Worm (Caenorhabditis elegans) whole organism, early embryonic: ENCODE measurements around the gene cal-5.

Experiments used
- B0310.2 ChIP-seq: sonication (generic microtip); optimal IDR thresholded peaks from 2 replicates; lab custom pipeline; 2016; ENCODE audit warnings: mild to moderate bottlenecking, missing genetic modification characterization, missing compliant biosample characterization
- F13C5.2 ChIP-seq: sonication (generic microtip); optimal IDR thresholded peaks from 2 replicates; lab custom pipeline; 2017; ENCODE audit warnings: mild to moderate bottlenecking, missing genetic modification characterization, inconsistent platforms, missing compliant biosample characterization
- aly-1 ChIP-seq: sonication (generic microtip); optimal IDR thresholded peaks from 2 replicates; lab custom pipeline; 2016; ENCODE audit warnings: missing genetic modification characterization, missing compliant biosample characterization
- ama-1 ChIP-seq: fragments of 150-350 bp; optimal IDR thresholded peaks from 2 replicates; lab custom pipeline; 2014
- ceh-13 ChIP-seq: fragments of 200-800 bp; sonication (Bioruptor generic); optimal IDR thresholded peaks from 2 replicates; lab custom pipeline; 2018; ENCODE audit warnings: mild to moderate bottlenecking, missing genetic modification characterization, missing compliant biosample characterization
- ceh-36 ChIP-seq: sonication (generic microtip); optimal IDR thresholded peaks from 2 replicates; lab custom pipeline; 2016; ENCODE audit warnings: missing genetic modification characterization, inconsistent platforms, missing compliant biosample characterization
- ets-7 ChIP-seq: sonication (generic microtip); optimal IDR thresholded peaks from 2 replicates; lab custom pipeline; 2016; ENCODE audit warnings: missing genotype, missing genetic modification characterization, missing compliant biosample characterization
- flt-1 ChIP-seq: fragments of 200-800 bp; sonication (Bioruptor generic); IDR thresholded peaks from 2 replicates; pipeline ENCODE4 v1.3.6; 2022; ENCODE audit warnings: missing genetic modification characterization, missing compliant biosample characterization
- hmbx-1 ChIP-seq: sonication (generic microtip); optimal IDR thresholded peaks from 2 replicates; lab custom pipeline; 2016; ENCODE audit warnings: mild to moderate bottlenecking, missing genetic modification characterization, missing compliant biosample characterization
- hmg-4 ChIP-seq: fragments of 200-800 bp; sonication (Bioruptor generic); optimal IDR thresholded peaks from 2 replicates; lab custom pipeline; 2018; ENCODE audit warnings: mild to moderate bottlenecking, missing genetic modification characterization, missing compliant biosample characterization
- hnd-1 ChIP-seq: sonication (generic microtip); optimal IDR thresholded peaks from 2 replicates; lab custom pipeline; 2016; ENCODE audit warnings: missing genetic modification characterization, missing compliant biosample characterization
- pes-1 ChIP-seq: fragments of 200-800 bp; sonication (Bioruptor generic); IDR thresholded peaks from 2 replicates; pipeline ENCODE4 v1.3.6; 2022; ENCODE audit warnings: missing genetic modification reagents, missing genetic modification characterization, missing compliant biosample characterization
- scrt-1 ChIP-seq: fragments of 200-800 bp; sonication (Bioruptor generic); IDR thresholded peaks from 2 replicates; pipeline ENCODE4 v1.3.6; 2022; ENCODE audit warnings: missing genetic modification characterization, missing compliant biosample characterization
- sea-1 ChIP-seq: fragments of 200-800 bp; sonication (Bioruptor generic); conservative IDR thresholded peaks from 2 replicates; pipeline ENCODE4 v1.3.6; 2022; ENCODE audit warnings: missing genetic modification characterization, missing compliant biosample characterization
- tbx-11 ChIP-seq: fragments of 200-800 bp; sonication (Bioruptor generic); IDR thresholded peaks from 2 replicates; pipeline ENCODE4 v1.3.6; 2022; ENCODE audit warnings: missing genetic modification characterization, missing compliant biosample characterization
- tbx-37 ChIP-seq: fragments of 200-800 bp; sonication (Bioruptor generic); conservative IDR thresholded peaks from 2 replicates; pipeline ENCODE4 v1.3.6; 2022; ENCODE audit warnings: missing genetic modification reagents, missing genetic modification characterization, missing compliant biosample characterization
- tra-4 ChIP-seq: sonication (generic microtip); optimal IDR thresholded peaks from 2 replicates; lab custom pipeline; 2017; ENCODE audit warnings: missing genetic modification characterization, missing compliant biosample characterization

cal-5 gene

ce11 chrX:5084080-5084479 is 6.3 kb upstream of the cal-5 start:
- TF ChIP-seq ama-1 (lab: Kevin White, UChicago) (no peak), ceh-36 (tag; lab: Kevin White, UChicago) (no peak), flt-1 (GFP tag; lab: Robert Waterston, UW) (no peak), tra-4 (tag; lab: Kevin White, UChicago) (no peak), hmbx-1 (no peak), tbx-37 (no peak), sea-1 (GFP tag; lab: Robert Waterston, UW) (no peak), scrt-1 (GFP tag; lab: Robert Waterston, UW) (no peak), aly-1 (no peak), hmg-4 (GFP tag; lab: Kevin White, UChicago) (no peak), pes-1 (GFP tag; lab: Robert Waterston, UW) (no peak)

- no peak for TF ChIP-seq ama-1 (lab: Kevin White, UChicago)
- TF ChIP-seq F13C5.2 (tag; lab: Kevin White, UChicago): no peak
- no peak for TF ChIP-seq aly-1
- no peak for TF ChIP-seq tra-4 (tag; lab: Kevin White, UChicago)
- no peak for TF ChIP-seq ceh-13 (GFP tag; lab: Kevin White, UChicago)
- no peak for TF ChIP-seq tbx-11 (GFP tag; lab: Robert Waterston, UW)
- no peak for TF ChIP-seq flt-1 (GFP tag; lab: Robert Waterston, UW)
- TF ChIP-seq hnd-1 (tag; lab: Kevin White, UChicago): no peak
- no peak for TF ChIP-seq ets-7 (tag; lab: Kevin White, UChicago)
- no peak for TF ChIP-seq ceh-36 (tag; lab: Kevin White, UChicago)
- no peak for TF ChIP-seq tbx-37
- no peak for TF ChIP-seq sea-1 (GFP tag; lab: Robert Waterston, UW)
- TF ChIP-seq hmg-4 (GFP tag; lab: Kevin White, UChicago): no peak
- TF ChIP-seq scrt-1 (GFP tag; lab: Robert Waterston, UW): no peak
- no peak for TF ChIP-seq pes-1 (GFP tag; lab: Robert Waterston, UW)
- no peak for TF ChIP-seq hmbx-1
- TF ChIP-seq B0310.2 (tag; lab: Kevin White, UChicago): no peak
Measured at ce11 chrX:5079297-5079696, 1.5 kb upstream of the cal-5 start.

- TF ChIP-seq sea-1 (GFP tag; lab: Robert Waterston, UW): no peak
- TF ChIP-seq hmg-4 (GFP tag; lab: Kevin White, UChicago): no peak
Measured at ce11 chrX:5075538-5075937, 2.2 kb downstream of the cal-5 start.

ce11 chrX:5073895-5074294 is 3.9 kb downstream of the cal-5 start:
- TF ChIP-seq F13C5.2 (tag; lab: Kevin White, UChicago) (no peak), ama-1 (lab: Kevin White, UChicago) (no peak), ets-7 (tag; lab: Kevin White, UChicago) (no peak), hnd-1 (tag; lab: Kevin White, UChicago) (no peak), flt-1 (GFP tag; lab: Robert Waterston, UW) (no peak), tbx-37 (no peak), tbx-11 (GFP tag; lab: Robert Waterston, UW) (no peak), tra-4 (tag; lab: Kevin White, UChicago) (no peak), scrt-1 (GFP tag; lab: Robert Waterston, UW) (no peak)

- TF ChIP-seq tbx-37 (no peak), F13C5.2 (tag; lab: Kevin White, UChicago) (no peak), hmbx-1 (no peak), ceh-36 (tag; lab: Kevin White, UChicago) (no peak), ceh-13 (GFP tag; lab: Kevin White, UChicago) (no peak), sea-1 (GFP tag; lab: Robert Waterston, UW) (no peak), tbx-11 (GFP tag; lab: Robert Waterston, UW) (no peak), scrt-1 (GFP tag; lab: Robert Waterston, UW) (no peak), flt-1 (GFP tag; lab: Robert Waterston, UW) (no peak), pes-1 (GFP tag; lab: Robert Waterston, UW) (no peak), hmg-4 (GFP tag; lab: Kevin White, UChicago) (no peak), ets-7 (tag; lab: Kevin White, UChicago) (no peak), ama-1 (lab: Kevin White, UChicago) (no peak), aly-1 (no peak)
Measured at ce11 chrX:5071025-5071424, 6.7 kb downstream of the cal-5 start.

ce11 chrX:5067796-5068195 is 10.0 kb downstream of the cal-5 start, which contains the start of gene clc-7:
TSS of gene clc-7 (plus strand) at chrX:5068096.
- TF ChIP-seq hmg-4 (GFP tag; lab: Kevin White, UChicago) (no peak), F13C5.2 (tag; lab: Kevin White, UChicago) (no peak), aly-1 (no peak), flt-1 (GFP tag; lab: Robert Waterston, UW) (no peak), B0310.2 (tag; lab: Kevin White, UChicago) (no peak), ceh-13 (GFP tag; lab: Kevin White, UChicago) (no peak), scrt-1 (GFP tag; lab: Robert Waterston, UW) (no peak), tra-4 (tag; lab: Kevin White, UChicago) (no peak), hmbx-1 (no peak), ceh-36 (tag; lab: Kevin White, UChicago) (no peak), ama-1 (lab: Kevin White, UChicago) (no peak)

- TF ChIP-seq F13C5.2 (tag; lab: Kevin White, UChicago) (no peak), hmg-4 (GFP tag; lab: Kevin White, UChicago) (no peak), ceh-36 (tag; lab: Kevin White, UChicago) (no peak), tbx-37 (no peak), B0310.2 (tag; lab: Kevin White, UChicago) (no peak), pes-1 (GFP tag; lab: Robert Waterston, UW) (no peak), ama-1 (lab: Kevin White, UChicago) (no peak), flt-1 (GFP tag; lab: Robert Waterston, UW) (no peak), aly-1 (no peak), hnd-1 (tag; lab: Kevin White, UChicago) (no peak), ets-7 (tag; lab: Kevin White, UChicago) (no peak), sea-1 (GFP tag; lab: Robert Waterston, UW) (no peak), scrt-1 (GFP tag; lab: Robert Waterston, UW) (no peak), tra-4 (tag; lab: Kevin White, UChicago) (no peak), ceh-13 (GFP tag; lab: Kevin White, UChicago) (no peak), hmbx-1 (no peak), tbx-11 (GFP tag; lab: Robert Waterston, UW) (no peak)
Measured at ce11 chrX:5066570-5066969, 11.2 kb downstream of the cal-5 start.
